Fruit fly (Drosophila melanogaster) whole organism: ENCODE results near the gene Etl1.

Source experiments
- EcR ChIP-seq, 2 experiments: fragments of >200 bp; optimal IDR thresholded peaks; 2 replicates each; lab custom pipeline; 2017; ENCODE audit warnings: missing biosample characterization in 2 of 2, missing genetic modification characterization in 2 of 2, missing genetic modification reagents in 2 of 2
- psq ChIP-seq: fragments of >200 bp; optimal IDR thresholded peaks from 2 replicates; lab custom pipeline; 2017

- TF ChIP-seq EcR (GFP tag; optimal IDR thresholded peaks at IDR 0.05; lab: Kevin White, UChicago) (no peak), psq (lab: Kevin White, UChicago) (no peak)
Measured at dm6 chr2L:9890576-9890975, 21.8 kb downstream of the Etl1 start, which contains the start of the genes CG34183 and CG4537.
